Fruit fly (Drosophila melanogaster): ENCODE data around the gene Hsp26.

The Hsp26 gene

dm6 chr3L:9399013-9399750, 22.0 kb upstream of the Hsp26 start, which contains the start of gene CG4080 (continued):
- no peak for TF ChIP-seq Sox102F (GFP tag; optimal IDR thresholded peaks at IDR 0.05)
- TF ChIP-seq HLH54F (GFP tag; optimal IDR thresholded peaks at IDR 0.05): no peak
- no peak for TF ChIP-seq CG4404 (GFP tag; IDR thresholded peaks at IDR 0.05)
- TF ChIP-seq vnd (GFP tag; IDR thresholded peaks at IDR 0.05; ENCODE audit: partially characterized antibody): peak; percentile 76
- no peak for TF ChIP-seq CG3726 (GFP tag; IDR thresholded peaks at IDR 0.05)
- TF ChIP-seq CG15011 (GFP tag; optimal IDR thresholded peaks at IDR 0.05): no peak
- TF ChIP-seq CG9437 (GFP tag; optimal IDR thresholded peaks at IDR 0.05): peak; percentile 54
- TF ChIP-seq CG7987 (GFP tag; optimal IDR thresholded peaks at IDR 0.05): peak; percentile 25
- TF ChIP-seq Hsf (GFP tag; optimal IDR thresholded peaks at IDR 0.05): peak; percentile 28
- no peak for TF ChIP-seq slbo (GFP tag; IDR thresholded peaks at IDR 0.05)
- TF ChIP-seq CG3065 (GFP tag; optimal IDR thresholded peaks at IDR 0.05): no peak
- TF ChIP-seq dmrt99B (tag; optimal IDR thresholded peaks at IDR 0.05): no peak
- TF ChIP-seq CG4328 (GFP tag; optimal IDR thresholded peaks at IDR 0.05): no peak
- no peak for TF ChIP-seq B-H1 (GFP tag; IDR thresholded peaks at IDR 0.05)
- TF ChIP-seq CG17829 (tag; optimal IDR thresholded peaks at IDR 0.05): peak; percentile 57
- TF ChIP-seq CG7928 (GFP tag; optimal IDR thresholded peaks at IDR 0.05): no peak
- peak; percentile 88 for TF ChIP-seq sens (GFP tag)
- no peak for TF ChIP-seq Ptx1 (GFP tag; IDR thresholded peaks at IDR 0.05)
- TF ChIP-seq Bgb (GFP tag; IDR thresholded peaks at IDR 0.05; ENCODE audit: partially characterized antibody): no peak; the same call in none of the 2 replicates
- TF ChIP-seq hb (GFP tag; IDR thresholded peaks at IDR 0.05; ENCODE audit: partially characterized antibody): peak; percentile 24; the same call in 1 of the 3 replicates
- no peak for TF ChIP-seq CG12769 (tag; optimal IDR thresholded peaks at IDR 0.05)
- no peak for TF ChIP-seq Lim3 (GFP tag; IDR thresholded peaks at IDR 0.05)
- TF ChIP-seq Doc3 (GFP tag; IDR thresholded peaks at IDR 0.05; ENCODE audit: partially characterized antibody): peak; percentile 84
- peak; percentile 24 for TF ChIP-seq CG10147 (GFP tag; optimal IDR thresholded peaks at IDR 0.05)
- TF ChIP-seq Dbx (GFP tag; IDR thresholded peaks at IDR 0.05): peak; percentile 29; the same call in 1 of the 3 replicates
- TF ChIP-seq dmrt11E (tag; optimal IDR thresholded peaks at IDR 0.05): peak; percentile 43
- TF ChIP-seq Ets97D (GFP tag; optimal IDR thresholded peaks at IDR 0.05): peak; percentile 61
- no peak for TF ChIP-seq Side (GFP tag; optimal IDR thresholded peaks at IDR 0.05)
- TF ChIP-seq pnt (GFP tag; optimal IDR thresholded peaks at IDR 0.05): peak; percentile 9
- no peak for TF ChIP-seq D (optimal IDR thresholded peaks at IDR 0.05)
- no peak for TF ChIP-seq D (GFP tag; optimal IDR thresholded peaks at IDR 0.05)
- no peak for TF ChIP-seq CG17186 (GFP tag; optimal IDR thresholded peaks at IDR 0.05)
- TF ChIP-seq kni (GFP tag; optimal IDR thresholded peaks at IDR 0.05): no peak
- no peak for TF ChIP-seq mam (GFP tag; optimal IDR thresholded peaks at IDR 0.05)
- TF ChIP-seq CG17568 (GFP tag; optimal IDR thresholded peaks at IDR 0.05): peak; percentile 34
- TF ChIP-seq CG18262 (tag; optimal IDR thresholded peaks at IDR 0.05): no peak
- no peak for TF ChIP-seq Doc2 (GFP tag; IDR thresholded peaks at IDR 0.05)
- no peak for TF ChIP-seq shn (GFP tag; optimal IDR thresholded peaks at IDR 0.05)
- no peak for TF ChIP-seq tgo (GFP tag; IDR thresholded peaks at IDR 0.05)
- TF ChIP-seq CG4707 (GFP tag; optimal IDR thresholded peaks at IDR 0.05): no peak
- TF ChIP-seq croc (GFP tag; conservative IDR thresholded peaks at IDR 0.05): no peak
- no peak for TF ChIP-seq CG1602 (GFP tag; optimal IDR thresholded peaks at IDR 0.05)
- no peak for TF ChIP-seq vfl (GFP tag; optimal IDR thresholded peaks at IDR 0.05)
- TF ChIP-seq H15 (GFP tag; IDR thresholded peaks at IDR 0.05): no peak
- TF ChIP-seq CG9932 (GFP tag; IDR thresholded peaks at IDR 0.05): no peak; the same call in 1 of the 2 replicates
- TF ChIP-seq CG7963 (GFP tag; IDR thresholded peaks at IDR 0.05; ENCODE audit: partially characterized antibody): 0 out of 3 replicates have a peak, but pooled peaks have one; percentile 28
- no peak for TF ChIP-seq CG15073 (GFP tag; optimal IDR thresholded peaks at IDR 0.05)
- peak; percentile 18; the same call in 1 of the 2 replicates for TF ChIP-seq CG3847 (GFP tag; IDR thresholded peaks at IDR 0.05)
- no peak for TF ChIP-seq Atf-2 (GFP tag; optimal IDR thresholded peaks at IDR 0.05)
- TF ChIP-seq grn (GFP tag; optimal IDR thresholded peaks at IDR 0.05): peak; percentile 26
